Fruit fly (Drosophila melanogaster) whole organism, embryonic: ENCODE data around the gene CG2641.

Experiments used
- Aef1 ChIP-seq: fragments of 200-800 bp; sonication (Bioruptor generic); IDR thresholded peaks from 3 replicates; pipeline ENCODE4 v1.3.6; 2022; ENCODE audit warnings: missing biosample characterization, missing genetic modification characterization
- Blimp-1 ChIP-seq: fragments of 200-800 bp; sonication (Bioruptor generic); optimal IDR thresholded peaks from 3 replicates; lab custom pipeline; 2018; ENCODE audit warnings: missing biosample characterization, missing genetic modification characterization, mild to moderate bottlenecking, moderate library complexity, missing genetic modification reagents
- BtbVII ChIP-seq: fragments of 200-800 bp; sonication (Bioruptor generic); optimal IDR thresholded peaks from 3 replicates; lab custom pipeline; 2017; ENCODE audit warnings: missing biosample characterization, mild to moderate bottlenecking, missing genetic modification characterization
- CG1024 ChIP-seq: fragments of 200-800 bp; sonication (Bioruptor generic); IDR thresholded peaks from 2 replicates; pipeline ENCODE4 v1.3.6; 2022; ENCODE audit warnings: missing biosample characterization, missing genetic modification characterization
- CG11504 ChIP-seq: fragments of 200-800 bp; sonication (Bioruptor generic); optimal IDR thresholded peaks from 3 replicates; lab custom pipeline; 2019; ENCODE audit warnings: missing biosample characterization, mild to moderate bottlenecking, missing genetic modification characterization, moderate library complexity
- CG13296 ChIP-seq: fragments of 200-800 bp; sonication (Bioruptor generic); optimal IDR thresholded peaks from 3 replicates; lab custom pipeline; 2018; ENCODE audit warnings: missing biosample characterization, mild to moderate bottlenecking, missing genetic modification characterization
- CG15269 ChIP-seq: fragments of 200-800 bp; sonication (Bioruptor generic); optimal IDR thresholded peaks from 2 replicates; lab custom pipeline; 2018; ENCODE audit warnings: missing biosample characterization, mild to moderate bottlenecking, missing genetic modification characterization, moderate library complexity
- CG15479 ChIP-seq: fragments of 200-800 bp; sonication (Bioruptor generic); optimal IDR thresholded peaks from 3 replicates; lab custom pipeline; 2019; ENCODE audit warnings: missing biosample characterization, mild to moderate bottlenecking, missing genetic modification characterization, moderate library complexity
- CG16813 ChIP-seq: fragments of 200-800 bp; sonication (Bioruptor generic); IDR thresholded peaks from 3 replicates; pipeline ENCODE4 v1.3.6; 2022; ENCODE audit warnings: missing biosample characterization, missing genetic modification characterization; ENCODE audit not compliant: partially characterized antibody
- CG2120 ChIP-seq: fragments of 200-800 bp; sonication (Bioruptor generic); optimal IDR thresholded peaks from 3 replicates; lab custom pipeline; 2016; ENCODE audit warnings: missing biosample characterization, missing genetic modification characterization
- CG2889 ChIP-seq: fragments of 200-800 bp; sonication (Bioruptor generic); IDR thresholded peaks from 3 replicates; pipeline ENCODE4 v1.3.6; 2022; ENCODE audit warnings: missing biosample characterization, missing genetic modification characterization
- CG31441 ChIP-seq: fragments of 200-800 bp; sonication (Bioruptor generic); IDR thresholded peaks from 2 replicates; pipeline ENCODE4 v1.3.6; 2022; ENCODE audit warnings: missing biosample characterization, missing genetic modification characterization
- CG32532 ChIP-seq: fragments of 200-800 bp; sonication (Bioruptor generic); IDR thresholded peaks from 2 replicates; pipeline ENCODE4 v1.3.6; 2022; ENCODE audit warnings: missing biosample characterization, missing genetic modification characterization
- CG34224 ChIP-seq: fragments of 200-800 bp; sonication (Bioruptor generic); IDR thresholded peaks from 3 replicates; pipeline ENCODE4 v1.3.6; 2022; ENCODE audit warnings: missing biosample characterization, missing genetic modification characterization; ENCODE audit not compliant: partially characterized antibody
- CG42726 ChIP-seq: fragments of 200-800 bp; sonication (Bioruptor generic); IDR thresholded peaks from 2 replicates; pipeline ENCODE4 v1.3.6; 2022; ENCODE audit warnings: missing biosample characterization, missing genetic modification characterization; ENCODE audit not compliant: partially characterized antibody
- CG5245 ChIP-seq: fragments of 200-800 bp; sonication (Bioruptor generic); optimal IDR thresholded peaks from 3 replicates; lab custom pipeline; 2016; ENCODE audit warnings: missing biosample characterization, missing genetic modification characterization
- CG7839 ChIP-seq: fragments of 200-800 bp; sonication (Bioruptor generic); optimal IDR thresholded peaks from 3 replicates; lab custom pipeline; 2018; ENCODE audit warnings: missing biosample characterization, mild to moderate bottlenecking, missing genetic modification characterization, moderate library complexity
- CG8388 ChIP-seq: fragments of 200-800 bp; sonication (Bioruptor generic); optimal IDR thresholded peaks from 2 replicates; lab custom pipeline; 2019; ENCODE audit warnings: missing biosample characterization, mild to moderate bottlenecking, missing genetic modification characterization, moderate library complexity
- CG9932 ChIP-seq: fragments of 200-800 bp; sonication (Bioruptor generic); IDR thresholded peaks from 2 replicates; pipeline ENCODE4 v1.3.6; 2022; ENCODE audit warnings: missing biosample characterization, missing genetic modification characterization
- Deaf1 ChIP-seq: fragments of 200-800 bp; optimal IDR thresholded peaks from 3 replicates; lab custom pipeline; 2019; ENCODE audit warnings: missing biosample characterization, mild to moderate bottlenecking, missing genetic modification characterization, moderate library complexity
- Drgx ChIP-seq: fragments of 200-800 bp; sonication (Bioruptor generic); IDR thresholded peaks from 2 replicates; pipeline ENCODE4 v1.3.6; 2022; ENCODE audit warnings: missing biosample characterization, missing genetic modification characterization
- Gug ChIP-seq: fragments of 200-800 bp; sonication (Bioruptor generic); IDR thresholded peaks from 4 replicates; pipeline ENCODE4 v1.3.6; 2022; ENCODE audit warnings: missing biosample characterization, missing genetic modification characterization
- HLH3B ChIP-seq: fragments of 200-800 bp; sonication (Bioruptor generic); IDR thresholded peaks from 2 replicates; pipeline ENCODE4 v1.3.6; 2022; ENCODE audit warnings: missing biosample characterization, missing genetic modification characterization
- HLH4C ChIP-seq: fragments of 200-800 bp; sonication (Bioruptor generic); IDR thresholded peaks from 3 replicates; pipeline ENCODE4 v1.3.6; 2022; ENCODE audit warnings: missing biosample characterization, missing genetic modification characterization; ENCODE audit not compliant: partially characterized antibody
- Jarid2 ChIP-seq: fragments of 200-800 bp; sonication (Bioruptor generic); optimal IDR thresholded peaks from 3 replicates; lab custom pipeline; 2017; ENCODE audit warnings: mild to moderate bottlenecking, missing biosample characterization, missing genetic modification reagents, missing genetic modification characterization
- MTF-1 ChIP-seq: fragments of 200-800 bp; sonication (Bioruptor generic); optimal IDR thresholded peaks from 2 replicates; lab custom pipeline; 2018; ENCODE audit warnings: missing biosample characterization, mild to moderate bottlenecking, missing genetic modification characterization, borderline replicate concordance
- Meics ChIP-seq: fragments of 200-800 bp; sonication (Bioruptor generic); optimal IDR thresholded peaks from 2 replicates; lab custom pipeline; 2017; ENCODE audit warnings: missing biosample characterization, mild to moderate bottlenecking, missing genetic modification characterization
- Mes4 ChIP-seq: fragments of 200-800 bp; sonication (Bioruptor generic); optimal IDR thresholded peaks from 2 replicates; lab custom pipeline; 2016; ENCODE audit warnings: missing biosample characterization, missing genetic modification characterization
- Rx ChIP-seq: fragments of 200-800 bp; sonication (Bioruptor generic); IDR thresholded peaks from 2 replicates; pipeline ENCODE4 v1.3.6; 2022; ENCODE audit warnings: missing biosample characterization, missing genetic modification characterization
- Tbp ChIP-seq: fragments of >200 bp; optimal IDR thresholded peaks from 2 replicates; lab custom pipeline; 2018; ENCODE audit warnings: missing biosample characterization, missing genetic modification characterization
- Xbp1 ChIP-seq: fragments of 200-800 bp; sonication (Bioruptor generic); optimal IDR thresholded peaks from 3 replicates; lab custom pipeline; 2016; ENCODE audit warnings: missing biosample characterization, mild to moderate bottlenecking, missing genetic modification characterization
- bsh ChIP-seq, 2 experiments: fragments of 200-800 bp; sonication (Bioruptor generic); optimal IDR thresholded peaks; 2 replicates each; lab custom pipeline; 2017 to 2018; ENCODE audit warnings: mild to moderate bottlenecking in 2 of 2, missing biosample characterization in 2 of 2, missing genetic modification characterization in 2 of 2, moderate library complexity in 1 of 2
- cas ChIP-seq: fragments of 200-800 bp; sonication (Bioruptor generic); IDR thresholded peaks from 2 replicates; pipeline ENCODE4 v1.3.6; 2022; ENCODE audit warnings: missing biosample characterization, missing genetic modification characterization
- da ChIP-seq: fragments of 200-800 bp; sonication (Bioruptor generic); optimal IDR thresholded peaks from 2 replicates; lab custom pipeline; 2016; ENCODE audit warnings: missing biosample characterization, missing genetic modification characterization
- dati ChIP-seq: fragments of 200-800 bp; sonication (Bioruptor generic); IDR thresholded peaks from 2 replicates; pipeline ENCODE4 v1.3.6; 2022; ENCODE audit warnings: missing biosample characterization, missing genetic modification characterization
- dmrt99B ChIP-seq: fragments of 200-800 bp; sonication (Bioruptor generic); optimal IDR thresholded peaks from 2 replicates; lab custom pipeline; 2018; ENCODE audit warnings: missing biosample characterization, mild to moderate bottlenecking, missing genetic modification characterization, moderate library complexity
- fd96Cb ChIP-seq: fragments of 200-800 bp; sonication (Bioruptor generic); optimal IDR thresholded peaks from 2 replicates; lab custom pipeline; 2018; ENCODE audit warnings: missing biosample characterization, mild to moderate bottlenecking, missing genetic modification characterization, moderate library complexity
- grau ChIP-seq: fragments of 200-800 bp; optimal IDR thresholded peaks from 3 replicates; lab custom pipeline; 2019; ENCODE audit warnings: missing biosample characterization, mild to moderate bottlenecking, missing genetic modification characterization, moderate library complexity
- ken ChIP-seq: fragments of 200-800 bp; sonication (Bioruptor generic); IDR thresholded peaks from 3 replicates; pipeline ENCODE4 v1.3.6; 2022; ENCODE audit warnings: missing biosample characterization, missing genetic modification characterization
- lbe ChIP-seq: fragments of 200-800 bp; sonication (Bioruptor generic); optimal IDR thresholded peaks from 2 replicates; lab custom pipeline; 2016; ENCODE audit warnings: missing biosample characterization, mild to moderate bottlenecking, missing genetic modification characterization
- ranshi ChIP-seq: fragments of 200-800 bp; sonication (Bioruptor generic); IDR thresholded peaks from 2 replicates; pipeline ENCODE4 v1.3.6; 2022; ENCODE audit warnings: missing biosample characterization, missing genetic modification characterization
- rib ChIP-seq: fragments of 200-800 bp; sonication (Bioruptor generic); IDR thresholded peaks from 2 replicates; pipeline ENCODE4 v1.3.6; 2022; ENCODE audit warnings: missing biosample characterization, missing genetic modification characterization
- row ChIP-seq: fragments of 200-800 bp; sonication (Bioruptor generic); IDR thresholded peaks from 3 replicates; pipeline ENCODE4 v1.3.6; 2022; ENCODE audit warnings: missing biosample characterization, missing genetic modification characterization
- sd ChIP-seq: fragments of 200-800 bp; sonication (Bioruptor generic); optimal IDR thresholded peaks from 3 replicates; lab custom pipeline; 2018; ENCODE audit warnings: missing biosample characterization, mild to moderate bottlenecking, missing genetic modification characterization, moderate library complexity
- shn ChIP-seq: fragments of 200-800 bp; sonication (Bioruptor generic); optimal IDR thresholded peaks from 3 replicates; lab custom pipeline; 2016; ENCODE audit warnings: missing biosample characterization, missing genetic modification characterization
- sisA ChIP-seq: fragments of 200-800 bp; sonication (Bioruptor generic); IDR thresholded peaks from 2 replicates; pipeline ENCODE4 v1.3.6; 2022; ENCODE audit warnings: missing biosample characterization, missing genetic modification characterization
- slou ChIP-seq: fragments of 200-800 bp; sonication (Bioruptor generic); optimal IDR thresholded peaks from 3 replicates; lab custom pipeline; 2016; ENCODE audit warnings: missing biosample characterization, missing genetic modification characterization
- sr ChIP-seq: fragments of 200-800 bp; sonication (Bioruptor generic); IDR thresholded peaks from 3 replicates; pipeline ENCODE4 v1.3.6; 2022; ENCODE audit warnings: missing biosample characterization, missing genetic modification characterization
- unc-4 ChIP-seq: fragments of 200-800 bp; sonication (Bioruptor generic); IDR thresholded peaks from 2 replicates; pipeline ENCODE4 v1.3.6; 2022; ENCODE audit warnings: missing biosample characterization, missing genetic modification characterization; ENCODE audit not compliant: partially characterized antibody
- zfh1 ChIP-seq: fragments of 200-800 bp; sonication (Bioruptor generic); IDR thresholded peaks from 3 replicates; pipeline ENCODE4 v1.3.6; 2022; ENCODE audit warnings: missing biosample characterization, missing genetic modification characterization

Gene CG2641

DNA sequence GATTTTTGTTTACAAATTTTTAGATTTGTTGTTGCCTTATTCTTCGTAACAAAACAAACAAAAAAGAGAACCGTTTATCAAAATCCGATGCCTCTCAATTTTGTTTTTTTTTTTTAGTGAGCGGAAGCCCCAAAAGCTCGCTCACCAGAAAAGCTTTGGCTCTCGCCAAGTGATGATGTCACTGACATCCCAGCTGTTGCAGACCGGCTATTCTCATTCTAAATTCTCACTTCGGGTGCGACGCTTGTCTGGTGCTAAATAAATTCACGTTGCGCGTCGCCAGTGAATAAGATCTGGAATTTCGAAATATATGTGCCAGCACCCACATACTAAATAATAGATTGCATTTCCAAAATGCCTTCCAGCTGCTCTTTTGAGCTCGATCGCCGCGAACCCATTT, at the start of gene CG2641 (continued):
- peak; percentile 61 for TF ChIP-seq BtbVII (GFP tag; lab: Kevin White, UChicago)
- no peak for TF ChIP-seq CG5245 (GFP tag; lab: Kevin White, UChicago)
- peak; percentile 14; the same call in 1 of the 2 replicates for TF ChIP-seq unc-4
- no peak for TF ChIP-seq HLH4C (GFP tag; lab: Robert Waterston, UW)
- TF ChIP-seq Aef1 (GFP tag; lab: Robert Waterston, UW), result no peak
- TF ChIP-seq slou (GFP tag; lab: Kevin White, UChicago), result no peak
- TF ChIP-seq Meics (GFP tag; lab: Kevin White, UChicago), result no peak
- peak; percentile 34 for TF ChIP-seq Deaf1 (tag; lab: Kevin White, UChicago)
- TF ChIP-seq CG13296 (GFP tag; lab: Kevin White, UChicago), result peak; percentile 42
- TF ChIP-seq CG42726 (GFP tag; lab: Robert Waterston, UW), result no peak
- no peak for TF ChIP-seq shn (GFP tag; lab: Kevin White, UChicago)
- TF ChIP-seq CG34224 (GFP tag; lab: Robert Waterston, UW), result peak; percentile 20; the same call in 1 of the 3 replicates

DNA sequence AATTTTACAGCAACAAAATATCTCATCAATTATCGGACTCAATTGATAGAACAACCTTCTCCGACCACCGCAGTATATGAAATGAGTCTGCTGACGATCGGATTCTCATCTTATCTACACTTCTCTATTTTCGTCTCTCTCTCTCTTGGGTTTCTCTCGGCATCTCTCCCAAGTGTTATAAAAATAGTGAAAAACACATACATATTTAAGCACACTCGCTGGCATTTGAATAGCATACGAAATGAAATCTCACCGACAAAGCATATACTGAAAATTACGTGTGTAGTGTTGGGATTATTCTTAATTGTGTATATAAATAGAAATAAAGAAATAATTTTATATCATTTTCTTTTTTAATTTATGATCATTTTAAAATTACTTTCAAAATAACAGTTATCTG, 43.9 kb upstream of the CG2641 start, which contains the start of gene pyd3:
Gene pyd3 (minus strand): TSS at position 87 of the 400 bp plus-strand sequence.
- TF ChIP-seq CG2889, result no peak
- TF ChIP-seq CG11504 (tag; lab: Kevin White, UChicago), result peak; percentile 18
- TF ChIP-seq CG9932 (GFP tag; lab: Robert Waterston, UW), result 0 out of 2 replicates have a peak, but pooled peaks have one; percentile 9
- TF ChIP-seq Tbp, result no peak
- TF ChIP-seq sd (tag; lab: Kevin White, UChicago), result peak; percentile 11
- TF ChIP-seq CG32532 (GFP tag; lab: Robert Waterston, UW), result peak; percentile 35; the same call in 1 of the 2 replicates
- TF ChIP-seq Gug (GFP tag; lab: Robert Waterston, UW), result no peak
- no peak for TF ChIP-seq Xbp1 (GFP tag; lab: Kevin White, UChicago)
- TF ChIP-seq Rx (GFP tag; lab: Robert Waterston, UW), result no peak
- peak; percentile 72 for TF ChIP-seq row (GFP tag; lab: Robert Waterston, UW)
- no peak for TF ChIP-seq sr
- TF ChIP-seq da, result no peak
- no peak for TF ChIP-seq bsh (GFP tag; optimal IDR thresholded peaks at IDR 0.05; lab: Kevin White, UChicago)
- no peak for TF ChIP-seq fd96Cb (tag; lab: Kevin White, UChicago)
- TF ChIP-seq cas (GFP tag; lab: Robert Waterston, UW), result no peak
- TF ChIP-seq CG1024, result no peak
- no peak for TF ChIP-seq Drgx (GFP tag; lab: Robert Waterston, UW)
- no peak for TF ChIP-seq CG2120 (GFP tag; lab: Kevin White, UChicago)
- peak; percentile 44 for TF ChIP-seq CG7839 (tag; lab: Kevin White, UChicago)
- no peak for TF ChIP-seq dati
- TF ChIP-seq CG8388, result peak; percentile 19
- TF ChIP-seq CG15479, result no peak
- peak; percentile 46; the same call in 1 of the 2 replicates for TF ChIP-seq CG31441 (GFP tag; lab: Robert Waterston, UW)
- peak; percentile 49 for TF ChIP-seq Jarid2 (GFP tag; lab: Kevin White, UChicago)
- TF ChIP-seq CG16813 (GFP tag; lab: Robert Waterston, UW), result no peak
- no peak for TF ChIP-seq HLH3B (GFP tag; lab: Robert Waterston, UW)
- no peak for TF ChIP-seq sisA (GFP tag; lab: Robert Waterston, UW)
- TF ChIP-seq Meics (GFP tag; lab: Kevin White, UChicago), result peak; percentile 21
- no peak for TF ChIP-seq ken (GFP tag; lab: Robert Waterston, UW)
- no peak for TF ChIP-seq Mes4 (GFP tag; lab: Kevin White, UChicago)
- TF ChIP-seq ranshi (GFP tag; lab: Robert Waterston, UW), result peak; percentile 25; the same call in 1 of the 2 replicates
- peak; percentile 56 for TF ChIP-seq grau
- TF ChIP-seq MTF-1 (GFP tag; lab: Kevin White, UChicago), result no peak
- no peak for TF ChIP-seq lbe (GFP tag; lab: Kevin White, UChicago)
- TF ChIP-seq rib, result no peak
- no peak for TF ChIP-seq Blimp-1 (GFP tag; lab: Kevin White, UChicago)
- TF ChIP-seq zfh1 (GFP tag; lab: Robert Waterston, UW), result peak; percentile 35; the same call in 1 of the 3 replicates
- TF ChIP-seq dmrt99B (tag; lab: Kevin White, UChicago), result peak; percentile 27
- TF ChIP-seq CG15269 (tag; lab: Kevin White, UChicago), result peak; percentile 16
